Fruit fly (Drosophila melanogaster) whole organism, adult: ENCODE results near the gene Hs6st.
A peak's percentile ranks its signal among the peaks of the same experiment; 100 is the strongest.

ENCODE experiments used
- CG11617 ChIP-seq: fragments of 200-800 bp; sonication (Bioruptor generic); optimal IDR thresholded peaks from 2 replicates; lab custom pipeline; 2017; ENCODE audit warnings: mild to moderate bottlenecking, missing biosample characterization, missing genetic modification reagents, missing genetic modification characterization
- CG12768 ChIP-seq: fragments of 200-800 bp; sonication (Bioruptor generic); optimal IDR thresholded peaks from 2 replicates; lab custom pipeline; 2017; ENCODE audit warnings: missing biosample characterization, missing genetic modification characterization, mild to moderate bottlenecking, moderate library complexity, missing genetic modification reagents
- CG14711 ChIP-seq: fragments of 200-800 bp; sonication (Bioruptor generic); optimal IDR thresholded peaks from 2 replicates; lab custom pipeline; 2018; ENCODE audit warnings: missing biosample characterization, mild to moderate bottlenecking, missing genetic modification characterization, moderate library complexity
- CG1620 ChIP-seq: fragments of 200-800 bp; sonication (Bioruptor generic); optimal IDR thresholded peaks from 2 replicates; lab custom pipeline; 2016; ENCODE audit warnings: missing biosample characterization, missing genetic modification characterization
- CG33017 ChIP-seq: fragments of 200-800 bp; sonication (Bioruptor generic); optimal IDR thresholded peaks from 2 replicates; lab custom pipeline; 2018; ENCODE audit warnings: missing biosample characterization, mild to moderate bottlenecking, missing genetic modification characterization, moderate library complexity
- CG5204 ChIP-seq: fragments of 200-800 bp; sonication (Bioruptor generic); optimal IDR thresholded peaks from 2 replicates; lab custom pipeline; 2016; ENCODE audit warnings: missing biosample characterization, missing genetic modification characterization
- CG7045 ChIP-seq: fragments of 200-800 bp; sonication (Bioruptor generic); optimal IDR thresholded peaks from 2 replicates; lab custom pipeline; 2017; ENCODE audit warnings: missing biosample characterization, mild to moderate bottlenecking, missing genetic modification characterization
- CG7101 ChIP-seq: fragments of 200-800 bp; sonication (Bioruptor generic); optimal IDR thresholded peaks from 2 replicates; lab custom pipeline; 2018; ENCODE audit warnings: missing biosample characterization, mild to moderate bottlenecking, missing genetic modification characterization, moderate library complexity
- Clk ChIP-seq: fragments of 200-800 bp; sonication (Bioruptor generic); optimal IDR thresholded peaks from 2 replicates; lab custom pipeline; 2017; ENCODE audit warnings: missing biosample characterization, missing genetic modification characterization
- Crg-1 ChIP-seq: fragments of 200-800 bp; sonication (Bioruptor generic); optimal IDR thresholded peaks from 2 replicates; lab custom pipeline; 2016; ENCODE audit warnings: missing biosample characterization, missing genetic modification characterization
- Hr96 ChIP-seq: fragments of 200-800 bp; sonication (Bioruptor generic); optimal IDR thresholded peaks from 2 replicates; lab custom pipeline; 2016; ENCODE audit warnings: missing biosample characterization, missing genetic modification characterization
- Mnt ChIP-seq: fragments of 200-800 bp; sonication (Bioruptor generic); optimal IDR thresholded peaks from 2 replicates; lab custom pipeline; 2016; ENCODE audit warnings: missing biosample characterization, mild to moderate bottlenecking, missing genetic modification characterization
- bab1 ChIP-seq: fragments of 200-800 bp; sonication (Bioruptor generic); optimal IDR thresholded peaks from 3 replicates; lab custom pipeline; 2019; ENCODE audit warnings: missing biosample characterization, mild to moderate bottlenecking, missing genetic modification characterization, moderate library complexity
- cic ChIP-seq: fragments of 200-800 bp; sonication (Bioruptor generic); optimal IDR thresholded peaks from 2 replicates; lab custom pipeline; 2017; ENCODE audit warnings: missing biosample characterization, mild to moderate bottlenecking, missing genetic modification characterization, moderate library complexity
- cnc ChIP-seq, 2 experiments: fragments of >200 bp; optimal IDR thresholded peaks; 2 replicates each; lab custom pipeline; 2017
- kay ChIP-seq: fragments of 200-800 bp; sonication (Bioruptor generic); peaks from one replicate; lab custom pipeline; 2016; ENCODE audit warnings: missing biosample characterization, missing genetic modification characterization, borderline replicate concordance
- ovo ChIP-seq: fragments of 200-800 bp; sonication (Bioruptor generic); optimal IDR thresholded peaks from 2 replicates; lab custom pipeline; 2016; ENCODE audit warnings: missing biosample characterization, missing genetic modification characterization
- pad ChIP-seq: fragments of 200-800 bp; sonication (Bioruptor generic); optimal IDR thresholded peaks from 3 replicates; lab custom pipeline; 2017; ENCODE audit warnings: missing biosample characterization, missing genetic modification characterization, mild to moderate bottlenecking, moderate library complexity, missing genetic modification reagents
- tj ChIP-seq: fragments of 200-800 bp; sonication (Bioruptor generic); optimal IDR thresholded peaks from 3 replicates; lab custom pipeline; 2017; ENCODE audit warnings: missing biosample characterization, mild to moderate bottlenecking, missing genetic modification characterization, moderate library complexity
- toe ChIP-seq: fragments of 200-800 bp; sonication (Bioruptor generic); optimal IDR thresholded peaks from 2 replicates; lab custom pipeline; 2016; ENCODE audit warnings: missing biosample characterization, missing genetic modification characterization

Hs6st gene

dm6 chr3R:19908863-19909343, 99.4 kb downstream of the Hs6st start:
- TF ChIP-seq CG11617 (GFP tag; lab: Kevin White, UChicago) (peak; percentile 29), CG7045 (no peak), cic (GFP tag; lab: Kevin White, UChicago) (peak; percentile 87), ovo (no peak), Mnt (GFP tag; lab: Kevin White, UChicago) (peak; percentile 20), Clk (no peak), Hr96 (GFP tag; lab: Kevin White, UChicago) (no peak), CG1620 (GFP tag; lab: Kevin White, UChicago) (peak; percentile 1), CG12768 (GFP tag; lab: Kevin White, UChicago) (no peak), CG7101 (tag; lab: Kevin White, UChicago) (peak; percentile 22), kay (GFP tag; lab: Kevin White, UChicago) (peak; percentile 85), CG14711 (no peak), tj (no peak), toe (no peak), pad (GFP tag; lab: Kevin White, UChicago) (peak; percentile 14), Crg-1 (GFP tag; lab: Kevin White, UChicago) (peak; percentile 13), CG33017 (tag; lab: Kevin White, UChicago) (peak; percentile 20)

DNA sequence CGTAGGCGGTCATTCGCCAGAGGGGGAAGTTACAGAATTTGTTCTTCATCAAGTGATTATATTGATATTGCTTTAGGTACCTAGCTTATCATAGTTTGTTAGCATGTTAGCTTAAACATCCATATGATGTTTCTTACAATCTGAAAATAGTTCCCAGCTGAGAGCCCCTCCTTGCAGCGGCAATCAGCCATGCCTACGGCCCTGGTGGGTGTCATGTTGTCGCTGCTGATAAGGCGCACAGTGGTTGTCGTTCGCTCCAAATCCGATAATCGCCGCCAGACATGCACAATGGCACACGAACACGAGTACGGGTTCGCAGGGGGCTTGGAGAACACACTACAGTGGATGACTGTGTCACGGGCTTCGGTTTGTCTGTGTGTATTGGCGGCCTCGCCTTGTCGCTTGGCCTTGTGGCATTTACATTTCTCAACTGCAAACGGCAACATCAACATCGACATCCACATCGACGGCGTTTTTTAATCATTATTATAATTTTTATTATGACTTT, 102.3 kb downstream of the Hs6st start:
- TF ChIP-seq CG11617 (GFP tag; lab: Kevin White, UChicago) (peak; percentile 85), kay (GFP tag; lab: Kevin White, UChicago) (no peak), cic (GFP tag; lab: Kevin White, UChicago) (peak; percentile 73), pad (GFP tag; lab: Kevin White, UChicago) (peak; percentile 53), toe (peak; percentile 24), Crg-1 (GFP tag; lab: Kevin White, UChicago) (peak; percentile 59), CG7045 (peak; percentile 70), Mnt (GFP tag; lab: Kevin White, UChicago) (peak; percentile 78), tj (peak; percentile 62), CG7101 (tag; lab: Kevin White, UChicago) (peak; percentile 88), Clk (peak; percentile 66), CG14711 (peak; percentile 75), bab1 (peak; percentile 38), CG12768 (GFP tag; lab: Kevin White, UChicago) (peak; percentile 87), ovo (peak; percentile 51), cnc (optimal IDR thresholded peaks at IDR 0.05; lab: Kevin White, UChicago) (no peak), Hr96 (GFP tag; lab: Kevin White, UChicago) (peak; percentile 73), CG5204 (GFP tag; lab: Kevin White, UChicago) (peak; percentile 85), CG1620 (GFP tag; lab: Kevin White, UChicago) (peak; percentile 67), CG33017 (tag; lab: Kevin White, UChicago) (peak; percentile 91)

DNA sequence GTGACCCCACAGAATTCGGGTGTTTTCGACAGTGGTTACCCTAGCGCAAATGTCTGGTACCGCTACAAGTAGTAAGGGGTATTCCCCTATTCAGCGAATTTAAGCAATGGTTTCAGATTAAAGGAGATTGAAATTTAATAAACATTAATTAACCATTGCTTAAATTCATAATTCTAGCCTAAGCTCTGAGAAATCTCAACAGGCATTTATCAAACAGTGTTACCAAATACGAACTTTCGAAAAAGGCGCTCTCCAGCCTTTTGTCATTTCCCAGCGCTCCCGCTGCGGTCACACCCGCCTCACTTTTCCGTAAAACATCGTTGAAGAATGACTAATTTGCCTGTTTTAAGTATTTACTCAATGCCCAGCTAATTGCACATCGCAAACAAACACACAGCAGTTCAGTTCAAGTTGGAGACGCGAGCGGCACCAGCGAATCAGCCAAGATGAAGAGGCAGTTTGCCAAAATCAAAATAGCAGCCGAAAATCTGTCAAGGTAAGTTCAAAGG, 103.4 kb downstream of the Hs6st start, which contains the start of the genes Surf6 and RhoGAP92B:
TSS of gene Surf6 (minus strand) at position 4 of the 509 bp plus-strand sequence.
TSS of gene RhoGAP92B (plus strand) at position 300 of the 509 bp plus-strand sequence.
- TF ChIP-seq tj (peak; percentile 72), CG1620 (GFP tag; lab: Kevin White, UChicago) (peak; percentile 51), CG33017 (tag; lab: Kevin White, UChicago) (peak; percentile 38), toe (no peak), Hr96 (GFP tag; lab: Kevin White, UChicago) (no peak), Clk (peak; percentile 36), CG11617 (GFP tag; lab: Kevin White, UChicago) (peak; percentile 78), bab1 (peak; percentile 92), CG12768 (GFP tag; lab: Kevin White, UChicago) (peak; percentile 77), ovo (peak; percentile 43), pad (GFP tag; lab: Kevin White, UChicago) (peak; percentile 58), CG7101 (tag; lab: Kevin White, UChicago) (peak; percentile 63), cic (GFP tag; lab: Kevin White, UChicago) (peak; percentile 80), Crg-1 (GFP tag; lab: Kevin White, UChicago) (peak; percentile 46), kay (GFP tag; lab: Kevin White, UChicago) (peak; percentile 94), CG5204 (GFP tag; lab: Kevin White, UChicago) (no peak), cnc (optimal IDR thresholded peaks at IDR 0.05; lab: Kevin White, UChicago) (no peak), CG14711 (peak; percentile 74), CG7045 (peak; percentile 61), Mnt (GFP tag; lab: Kevin White, UChicago) (peak; percentile 98)

DNA sequence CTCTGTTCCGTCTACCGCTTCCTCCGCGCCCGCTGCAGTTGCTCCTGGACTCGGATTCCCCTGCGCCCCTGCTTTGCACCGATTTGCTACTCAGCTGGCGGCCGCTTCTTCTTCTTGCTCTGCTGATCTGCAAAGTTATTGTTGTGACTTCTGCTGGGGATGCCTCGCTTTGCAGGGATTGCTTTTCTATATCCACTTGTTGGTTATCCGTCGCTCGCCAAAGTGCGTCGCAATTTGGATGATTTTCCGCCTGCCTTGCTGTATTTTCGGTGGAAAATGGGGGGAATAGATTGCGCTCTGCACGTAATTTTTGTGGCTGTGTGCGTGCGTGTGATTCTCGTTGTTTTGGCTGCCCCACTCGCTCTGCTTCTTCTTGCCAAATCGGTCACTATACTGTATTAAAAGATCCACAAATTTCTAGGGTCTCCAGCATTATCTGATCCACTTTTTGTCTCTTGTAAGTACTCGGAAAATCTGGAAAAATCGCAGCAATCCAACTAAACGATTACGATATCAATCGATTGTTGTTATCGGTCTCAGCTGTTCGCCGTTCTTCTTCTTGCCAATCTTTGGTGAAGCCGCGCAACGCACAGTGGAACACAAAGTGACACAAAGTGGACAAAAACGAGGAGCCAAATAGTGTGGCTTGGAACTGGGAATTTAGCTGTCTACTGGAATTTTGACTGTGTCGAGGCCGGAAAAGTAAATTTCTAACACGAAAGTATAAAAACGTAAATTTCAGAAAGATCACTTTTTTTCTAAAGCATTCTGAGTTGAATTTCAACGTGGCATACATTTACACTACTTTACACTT, 105.2 kb downstream of the Hs6st start, which contains the start of gene ClpX:
TSS of gene ClpX (minus strand) at position 764 of the 814 bp plus-strand sequence.
- TF ChIP-seq tj = peak; percentile 64
- TF ChIP-seq bab1 = peak; percentile 68
- peak; percentile 37 for TF ChIP-seq cic (GFP tag; lab: Kevin White, UChicago)
- TF ChIP-seq toe = no peak
- TF ChIP-seq CG5204 (GFP tag; lab: Kevin White, UChicago) = no peak
- peak; percentile 82 for TF ChIP-seq Mnt (GFP tag; lab: Kevin White, UChicago)
- peak; percentile 12 for TF ChIP-seq CG11617 (GFP tag; lab: Kevin White, UChicago)
- TF ChIP-seq pad (GFP tag; lab: Kevin White, UChicago) = peak; percentile 29

- TF ChIP-seq kay (GFP tag; lab: Kevin White, UChicago) = no peak
- no peak for TF ChIP-seq CG33017 (tag; lab: Kevin White, UChicago)
- TF ChIP-seq ovo = no peak
- TF ChIP-seq CG7045 = no peak
- TF ChIP-seq cnc (optimal IDR thresholded peaks at IDR 0.05; lab: Kevin White, UChicago) = no peak
- no peak for TF ChIP-seq CG14711
- no peak for TF ChIP-seq Crg-1 (GFP tag; lab: Kevin White, UChicago)
- TF ChIP-seq toe = no peak
- no peak for TF ChIP-seq CG12768 (GFP tag; lab: Kevin White, UChicago)
- TF ChIP-seq CG1620 (GFP tag; lab: Kevin White, UChicago) = no peak
- TF ChIP-seq bab1 = no peak
- no peak for TF ChIP-seq Mnt (GFP tag; lab: Kevin White, UChicago)
- TF ChIP-seq CG11617 (GFP tag; lab: Kevin White, UChicago) = no peak
- TF ChIP-seq tj = no peak
Measured at dm6 chr3R:19902328-19902727, 106.0 kb downstream of the Hs6st start.
